Worm (Caenorhabditis elegans): ENCODE measurements around the gene ets-10.

DNA sequence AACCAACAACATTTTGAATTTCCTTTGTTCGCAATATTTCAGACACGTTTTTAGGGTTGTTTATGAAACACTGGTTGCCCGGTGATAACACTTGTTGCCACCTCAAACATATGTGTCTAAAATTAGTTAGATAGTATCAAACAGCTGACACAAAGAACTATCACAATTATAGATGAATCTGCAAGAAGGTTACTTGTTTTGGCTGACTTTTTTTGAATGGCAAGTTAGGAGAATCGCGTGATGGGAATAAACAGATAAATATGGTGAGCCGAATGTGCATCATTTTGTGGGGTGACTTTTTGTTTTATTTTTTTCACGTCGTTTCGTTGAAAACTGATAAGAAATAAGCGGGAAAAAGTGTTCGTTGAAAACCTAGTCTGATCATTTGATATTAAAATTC lies 38.9 kb upstream of the ets-10 start:
- peak; percentile 28 for TF ChIP-seq elt-1 (tag; optimal IDR thresholded peaks at IDR 0.05)
- TF ChIP-seq ama-1 (optimal IDR thresholded peaks at IDR 0.05): no peak
- TF ChIP-seq nhr-28 (tag; optimal IDR thresholded peaks at IDR 0.05): no peak
- no peak for TF ChIP-seq tbx-2 (tag; optimal IDR thresholded peaks at IDR 0.05)
- no peak for TF ChIP-seq ztf-11 (tag; optimal IDR thresholded peaks at IDR 0.05)
- TF ChIP-seq nhr-77 (tag; optimal IDR thresholded peaks at IDR 0.05): no peak
- TF ChIP-seq elt-2 (tag; optimal IDR thresholded peaks at IDR 0.05): peak; percentile 89
- TF ChIP-seq zag-1 (tag; optimal IDR thresholded peaks at IDR 0.05): no peak
- no peak for TF ChIP-seq nhr-12 (tag; optimal IDR thresholded peaks at IDR 0.05)
- TF ChIP-seq pha-4 (tag; optimal IDR thresholded peaks at IDR 0.05): peak; percentile 42
- no peak for TF ChIP-seq ZK546.5 (tag; optimal IDR thresholded peaks at IDR 0.05)
- no peak for TF ChIP-seq nhr-67 (tag; optimal IDR thresholded peaks at IDR 0.05)
- TF ChIP-seq unc-62 (GFP tag; optimal IDR thresholded peaks at IDR 0.05): no peak

Measured in whole organism, L3 larva.